Worm (Caenorhabditis elegans): Measurements from ENCODE around the gene cebp-1.

The cebp-1 gene

ce11 chrX:1479190-1479589, 25.5 kb upstream of the cebp-1 start, which contains the start of gene acly-1:
Gene acly-1, plus strand, starts transcription at chrX:1479542.
- TF ChIP-seq aha-1 (tag) (peak; percentile 83), ZK546.5 (tag; optimal IDR thresholded peaks at IDR 0.05) (no peak), mdl-1 (tag; optimal IDR thresholded peaks at IDR 0.05) (peak in 1 of 2 experiments; percentile 55), unc-62 (GFP tag; optimal IDR thresholded peaks at IDR 0.05 in 1 of 2) (peak in 1 of 2 experiments; percentile 58), unc-62 (tag; optimal IDR thresholded peaks at IDR 0.05) (no peak), daf-16 (GFP tag; optimal IDR thresholded peaks at IDR 0.05) (no peak), daf-16 (tag; optimal IDR thresholded peaks at IDR 0.05) (peak; percentile 67), rbr-2 (tag; optimal IDR thresholded peaks at IDR 0.05) (peak; percentile 33)

DNA sequence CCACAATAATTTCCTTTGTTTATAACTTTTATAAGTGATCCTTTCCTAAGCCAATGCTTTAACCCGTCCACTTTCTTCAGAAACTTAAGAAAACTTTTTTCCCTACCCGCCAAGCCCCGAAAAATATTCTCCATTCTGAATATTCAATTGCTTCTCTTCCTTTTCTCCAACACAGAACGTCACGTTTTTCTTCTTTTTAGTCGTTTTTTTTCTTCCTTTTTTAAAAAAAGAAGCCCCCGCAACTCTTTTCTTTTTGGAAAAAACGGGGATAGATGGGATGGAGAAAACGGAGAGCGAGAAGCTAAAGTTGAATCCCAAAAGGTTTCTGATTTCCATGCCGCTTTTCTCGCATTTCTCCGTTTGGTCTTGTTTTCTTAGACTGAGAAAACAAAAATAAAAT, 24.9 kb upstream of the cebp-1 start:
- no peak for TF ChIP-seq dve-1 (tag; optimal IDR thresholded peaks at IDR 0.05; ENCODE audit: insufficient read depth)
- peak; percentile 17 for TF ChIP-seq hlh-30 (tag; optimal IDR thresholded peaks at IDR 0.05; ENCODE audit: insufficient read depth)

DNA sequence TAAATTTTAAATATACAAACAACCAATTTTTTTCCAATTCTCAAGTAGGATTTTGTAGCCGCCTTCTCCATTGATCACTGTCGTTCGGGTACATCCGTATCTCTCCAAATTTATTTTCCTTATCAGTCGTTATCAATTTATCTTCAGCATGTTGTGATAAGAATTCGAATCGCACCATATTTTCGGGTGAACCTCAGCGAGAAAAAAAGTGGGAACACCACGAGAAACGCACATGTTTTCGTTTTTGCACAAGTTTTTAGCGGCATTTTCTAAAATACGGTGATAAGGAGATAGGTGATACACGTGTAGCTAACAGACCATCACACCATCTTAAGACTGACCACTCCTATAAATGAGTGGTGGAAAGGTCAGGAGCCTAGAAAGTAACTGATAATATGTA, 24.3 kb upstream of the cebp-1 start:
- no peak for TF ChIP-seq dmd-8 (GFP tag; IDR thresholded peaks at IDR 0.05)
- peak; percentile 92 for TF ChIP-seq tra-1 (GFP tag; IDR thresholded peaks at IDR 0.05)
- TF ChIP-seq unc-130 (GFP tag; optimal IDR thresholded peaks at IDR 0.05) = no peak
- peak; percentile 33 for TF ChIP-seq mep-1 (tag; optimal IDR thresholded peaks at IDR 0.05)
- TF ChIP-seq F10B5.3 (tag; optimal IDR thresholded peaks at IDR 0.05) = no peak
- no peak for TF ChIP-seq duxl-1 (tag; optimal IDR thresholded peaks at IDR 0.05; ENCODE audit: poor library complexity)
- TF ChIP-seq pqm-1 (tag; optimal IDR thresholded peaks at IDR 0.05) = peak; percentile 91
- no peak for TF ChIP-seq dpl-1 (GFP tag; optimal IDR thresholded peaks at IDR 0.05)
- no peak for TF ChIP-seq daf-12 (tag; optimal IDR thresholded peaks at IDR 0.05)
- peak; percentile 94 for TF ChIP-seq mxl-3 (GFP tag; optimal IDR thresholded peaks at IDR 0.05)
- TF ChIP-seq fkh-10 (GFP tag; optimal IDR thresholded peaks at IDR 0.05) = no peak
- TF ChIP-seq dve-1 (tag; optimal IDR thresholded peaks at IDR 0.05; ENCODE audit: insufficient read depth) = peak; percentile 92
- TF ChIP-seq spr-1 (tag; optimal IDR thresholded peaks at IDR 0.05) = no peak
- no peak for TF ChIP-seq vab-7 (GFP tag; IDR thresholded peaks at IDR 0.05)
- no peak for TF ChIP-seq Y48G9A.11 (GFP tag; IDR thresholded peaks at IDR 0.05)
- no peak for TF ChIP-seq attf-4 (tag; optimal IDR thresholded peaks at IDR 0.05)
- peak; percentile 71; the same call in 1 of the 2 replicates for TF ChIP-seq lin-1 (GFP tag; IDR thresholded peaks at IDR 0.05)
- no peak for TF ChIP-seq nhr-10 (tag; optimal IDR thresholded peaks at IDR 0.05)
- TF ChIP-seq aly-2 (tag; optimal IDR thresholded peaks at IDR 0.05) = no peak
- TF ChIP-seq R02D3.7 (tag; optimal IDR thresholded peaks at IDR 0.05) = no peak
- no peak for TF ChIP-seq madf-5 (GFP tag; IDR thresholded peaks at IDR 0.05)
- peak; percentile 91 for TF ChIP-seq nhr-28 (tag; optimal IDR thresholded peaks at IDR 0.05)
- no peak for TF ChIP-seq cey-2 (tag; optimal IDR thresholded peaks at IDR 0.05; ENCODE audit: borderline replicate concordance, insufficient read depth)
- TF ChIP-seq ces-1 (GFP tag; optimal IDR thresholded peaks at IDR 0.05) = no peak
- TF ChIP-seq F44E2.7 (GFP tag; IDR thresholded peaks at IDR 0.05) = no peak
- TF ChIP-seq jun-1 (tag; optimal IDR thresholded peaks at IDR 0.05) = no peak
- no peak for TF ChIP-seq ama-1 (optimal IDR thresholded peaks at IDR 0.05)
- no peak for TF ChIP-seq egl-43 (GFP tag; IDR thresholded peaks at IDR 0.05)
- TF ChIP-seq F26F4.8 (GFP tag; conservative IDR thresholded peaks at IDR 0.05) = no peak
- no peak for TF ChIP-seq ceh-44 (GFP tag; IDR thresholded peaks at IDR 0.05)
- TF ChIP-seq php-3 (GFP tag; IDR thresholded peaks at IDR 0.05) = peak; percentile 83
- TF ChIP-seq skn-1 (tag; optimal IDR thresholded peaks at IDR 0.05) = no peak
- TF ChIP-seq nhr-48 (tag; optimal IDR thresholded peaks at IDR 0.05) = peak; percentile 96
- no peak for TF ChIP-seq zip-2 (tag; optimal IDR thresholded peaks at IDR 0.05)
- no peak for TF ChIP-seq lim-7 (GFP tag; IDR thresholded peaks at IDR 0.05)
- TF ChIP-seq zfp-3 (GFP tag; conservative IDR thresholded peaks at IDR 0.05) = 0 out of 2 replicates have a peak, but pooled peaks have one; percentile 42
- TF ChIP-seq ceh-20 (GFP tag; IDR thresholded peaks at IDR 0.05) = peak; percentile 36; the same call in 1 of the 2 replicates
- TF ChIP-seq aha-1 (tag) = peak; percentile 95
- no peak for TF ChIP-seq F49E8.2 (tag; optimal IDR thresholded peaks at IDR 0.05; ENCODE audit: borderline replicate concordance)
- no peak for TF ChIP-seq lin-39 (tag; optimal IDR thresholded peaks at IDR 0.05)
- TF ChIP-seq nhr-41 (GFP tag; IDR thresholded peaks at IDR 0.05) = no peak

Data from whole organism, L4 larva.